Fruit fly (Drosophila melanogaster) whole organism, embryonic: ENCODE results near the gene Argk1.

Experiments used
- ATbp ChIP-seq: fragments of 200-800 bp; sonication (Bioruptor generic); optimal IDR thresholded peaks from 2 replicates; lab custom pipeline; 2017; ENCODE audit warnings: missing biosample characterization, mild to moderate bottlenecking, missing genetic modification characterization, missing genetic modification reagents
- Bdp1 ChIP-seq: fragments of 200-800 bp; sonication (Bioruptor generic); optimal IDR thresholded peaks from 3 replicates; lab custom pipeline; 2016; ENCODE audit warnings: missing biosample characterization, missing genetic modification characterization
- Bteb2 ChIP-seq: fragments of 200-800 bp; sonication (Bioruptor generic); optimal IDR thresholded peaks from 2 replicates; lab custom pipeline; 2016; ENCODE audit warnings: missing biosample characterization, missing genetic modification characterization
- C15 ChIP-seq: fragments of 200-800 bp; sonication (Bioruptor generic); IDR thresholded peaks from 3 replicates; pipeline ENCODE4 v1.3.6; 2022; ENCODE audit warnings: missing biosample characterization, missing genetic modification characterization
- CG10274 ChIP-seq: fragments of 200-800 bp; sonication (Bioruptor generic); optimal IDR thresholded peaks from 3 replicates; lab custom pipeline; 2017; ENCODE audit warnings: missing biosample characterization, mild to moderate bottlenecking, missing genetic modification characterization
- CG10565 ChIP-seq: fragments of 200-800 bp; sonication (Bioruptor generic); optimal IDR thresholded peaks from 3 replicates; lab custom pipeline; 2016; ENCODE audit warnings: missing biosample characterization, mild to moderate bottlenecking, missing genetic modification characterization
- CG11723 ChIP-seq: fragments of 200-800 bp; sonication (Bioruptor generic); optimal IDR thresholded peaks from 2 replicates; lab custom pipeline; 2017; ENCODE audit warnings: missing biosample characterization, mild to moderate bottlenecking, missing genetic modification characterization
- CG12104 ChIP-seq: fragments of 200-800 bp; sonication (Bioruptor generic); optimal IDR thresholded peaks from 3 replicates; lab custom pipeline; 2016; ENCODE audit warnings: missing biosample characterization, missing genetic modification characterization
- CG13287 ChIP-seq: fragments of 200-800 bp; sonication (Bioruptor generic); IDR thresholded peaks from 2 replicates; pipeline ENCODE4 v1.3.6; 2022; ENCODE audit warnings: missing biosample characterization, missing genetic modification characterization; ENCODE audit not compliant: partially characterized antibody
- CG16813 ChIP-seq: fragments of 200-800 bp; sonication (Bioruptor generic); IDR thresholded peaks from 3 replicates; pipeline ENCODE4 v1.3.6; 2022; ENCODE audit warnings: missing biosample characterization, missing genetic modification characterization; ENCODE audit not compliant: partially characterized antibody
- CG18476 ChIP-seq: fragments of 200-800 bp; sonication (Bioruptor generic); optimal IDR thresholded peaks from 2 replicates; lab custom pipeline; 2016; ENCODE audit warnings: missing biosample characterization, mild to moderate bottlenecking, missing genetic modification characterization
- CG3163 ChIP-seq: fragments of 200-800 bp; sonication (Bioruptor generic); optimal IDR thresholded peaks from 3 replicates; lab custom pipeline; 2016; ENCODE audit warnings: missing biosample characterization, missing genetic modification characterization
- CG6272 ChIP-seq: fragments of 200-800 bp; sonication (Bioruptor generic); IDR thresholded peaks from 2 replicates; pipeline ENCODE4 v1.3.6; 2022; ENCODE audit warnings: missing biosample characterization, missing genetic modification characterization
- CG6813 ChIP-seq: fragments of 200-800 bp; sonication (Bioruptor generic); optimal IDR thresholded peaks from 2 replicates; lab custom pipeline; 2017; ENCODE audit warnings: missing biosample characterization, missing genetic modification characterization, mild to moderate bottlenecking, moderate library complexity, missing genetic modification reagents
- CG7987 ChIP-seq: fragments of 200-800 bp; sonication (Bioruptor generic); optimal IDR thresholded peaks from 2 replicates; lab custom pipeline; 2018; ENCODE audit warnings: missing biosample characterization, mild to moderate bottlenecking, missing genetic modification characterization, moderate library complexity
- CG8089 ChIP-seq: fragments of 200-800 bp; sonication (Bioruptor generic); optimal IDR thresholded peaks from 3 replicates; lab custom pipeline; 2016; ENCODE audit warnings: missing biosample characterization, missing genetic modification characterization
- CG8924 ChIP-seq: fragments of 200-800 bp; optimal IDR thresholded peaks from 3 replicates; lab custom pipeline; 2019; ENCODE audit warnings: missing biosample characterization, mild to moderate bottlenecking, missing genetic modification characterization, moderate library complexity
- CTCF ChIP-seq: fragments of 200-800 bp; sonication (Bioruptor generic); optimal IDR thresholded peaks from 2 replicates; lab custom pipeline; 2017; ENCODE audit warnings: missing biosample characterization, mild to moderate bottlenecking, missing genetic modification characterization, moderate library complexity
- Dad ChIP-seq: fragments of 200-800 bp; sonication (Bioruptor generic); optimal IDR thresholded peaks from 3 replicates; lab custom pipeline; 2016; ENCODE audit warnings: missing biosample characterization, missing genetic modification characterization
- Dll ChIP-seq: fragments of 200-800 bp; sonication (Bioruptor generic); IDR thresholded peaks from 4 replicates; pipeline ENCODE4 v1.3.6; 2022; ENCODE audit warnings: missing biosample characterization, missing genetic modification characterization; ENCODE audit not compliant: partially characterized antibody
- Doc3 ChIP-seq: fragments of 200-800 bp; sonication (Bioruptor generic); IDR thresholded peaks from 3 replicates; pipeline ENCODE4 v1.3.6; 2022; ENCODE audit warnings: missing biosample characterization, missing genetic modification characterization; ENCODE audit not compliant: partially characterized antibody
- E2f2 ChIP-seq: fragments of 200-800 bp; sonication (Bioruptor generic); IDR thresholded peaks from 2 replicates; pipeline ENCODE4 v1.3.6; 2022; ENCODE audit warnings: missing biosample characterization, missing genetic modification characterization
- Elba2 ChIP-seq: fragments of 200-800 bp; sonication (Bioruptor generic); optimal IDR thresholded peaks from 3 replicates; lab custom pipeline; 2016; ENCODE audit warnings: missing biosample characterization, missing genetic modification characterization
- Ets65A ChIP-seq: fragments of 200-800 bp; sonication (Bioruptor generic); peaks from one replicate; lab custom pipeline; 2016; ENCODE audit warnings: missing biosample characterization, missing genetic modification characterization
- Ets97D ChIP-seq: fragments of 200-800 bp; sonication (Bioruptor generic); optimal IDR thresholded peaks from 3 replicates; lab custom pipeline; 2016; ENCODE audit warnings: missing biosample characterization, missing genetic modification characterization
- Fer2 ChIP-seq: fragments of 200-800 bp; sonication (Bioruptor generic); optimal IDR thresholded peaks from 2 replicates; lab custom pipeline; 2018; ENCODE audit warnings: missing biosample characterization, mild to moderate bottlenecking, missing genetic modification characterization, moderate library complexity
- HLH3B ChIP-seq: fragments of 200-800 bp; sonication (Bioruptor generic); IDR thresholded peaks from 2 replicates; pipeline ENCODE4 v1.3.6; 2022; ENCODE audit warnings: missing biosample characterization, missing genetic modification characterization
- HLH4C ChIP-seq: fragments of 200-800 bp; sonication (Bioruptor generic); IDR thresholded peaks from 3 replicates; pipeline ENCODE4 v1.3.6; 2022; ENCODE audit warnings: missing biosample characterization, missing genetic modification characterization; ENCODE audit not compliant: partially characterized antibody
- Mes4 ChIP-seq: fragments of 200-800 bp; sonication (Bioruptor generic); optimal IDR thresholded peaks from 2 replicates; lab custom pipeline; 2016; ENCODE audit warnings: missing biosample characterization, missing genetic modification characterization
- Nf-YB ChIP-seq: fragments of 200-800 bp; sonication (Bioruptor generic); optimal IDR thresholded peaks from 3 replicates; lab custom pipeline; 2019; ENCODE audit warnings: missing biosample characterization, mild to moderate bottlenecking, missing genetic modification characterization, moderate library complexity
- Opbp ChIP-seq: fragments of 200-800 bp; sonication (Bioruptor generic); IDR thresholded peaks from 3 replicates; pipeline ENCODE4 v1.3.6; 2022; ENCODE audit warnings: missing biosample characterization, missing genetic modification characterization; ENCODE audit not compliant: partially characterized antibody
- Poxn ChIP-seq: fragments of 200-800 bp; sonication (Bioruptor generic); IDR thresholded peaks from 2 replicates; pipeline ENCODE4 v1.3.6; 2022; ENCODE audit warnings: missing biosample characterization, missing genetic modification characterization
- Vsx1 ChIP-seq: fragments of 200-800 bp; sonication (Bioruptor generic); optimal IDR thresholded peaks from 2 replicates; lab custom pipeline; 2017; ENCODE audit warnings: missing biosample characterization, mild to moderate bottlenecking, missing genetic modification characterization, missing genetic modification reagents
- ase ChIP-seq: fragments of 200-800 bp; sonication (Bioruptor generic); IDR thresholded peaks from 3 replicates; pipeline ENCODE4 v1.3.6; 2022; ENCODE audit warnings: missing biosample characterization, missing genetic modification characterization
- chinmo ChIP-seq: fragments of 200-800 bp; sonication (Bioruptor generic); IDR thresholded peaks from 4 replicates; pipeline ENCODE4 v1.3.6; 2022; ENCODE audit warnings: missing biosample characterization, missing genetic modification characterization; ENCODE audit not compliant: partially characterized antibody
- crp ChIP-seq, 2 experiments: fragments of 200-800 bp; sonication (Bioruptor generic); optimal IDR thresholded peaks; 2 replicates in 1 of 2; 3 replicates in 1 of 2; lab custom pipeline; 2017; ENCODE audit warnings: missing biosample characterization in 2 of 2, missing genetic modification characterization in 2 of 2, mild to moderate bottlenecking in 1 of 2, moderate library complexity in 1 of 2
- dimm ChIP-seq: fragments of 200-800 bp; sonication (Bioruptor generic); IDR thresholded peaks from 2 replicates; pipeline ENCODE4 v1.3.6; 2022; ENCODE audit warnings: missing biosample characterization, missing genetic modification characterization
- dmrt99B ChIP-seq: fragments of 200-800 bp; sonication (Bioruptor generic); optimal IDR thresholded peaks from 2 replicates; lab custom pipeline; 2018; ENCODE audit warnings: missing biosample characterization, mild to moderate bottlenecking, missing genetic modification characterization, moderate library complexity
- eyg ChIP-seq: fragments of 200-800 bp; sonication (Bioruptor generic); optimal IDR thresholded peaks from 3 replicates; lab custom pipeline; 2016; ENCODE audit warnings: missing biosample characterization, missing genetic modification characterization
- grau ChIP-seq: fragments of 200-800 bp; optimal IDR thresholded peaks from 3 replicates; lab custom pipeline; 2019; ENCODE audit warnings: missing biosample characterization, mild to moderate bottlenecking, missing genetic modification characterization, moderate library complexity
- hbn ChIP-seq: fragments of 200-800 bp; sonication (Bioruptor generic); IDR thresholded peaks from 2 replicates; pipeline ENCODE4 v1.3.6; 2022; ENCODE audit warnings: missing biosample characterization, missing genetic modification characterization; ENCODE audit not compliant: partially characterized antibody
- mirr ChIP-seq: fragments of 200-800 bp; sonication (Bioruptor generic); optimal IDR thresholded peaks from 3 replicates; lab custom pipeline; 2018; ENCODE audit warnings: missing biosample characterization, mild to moderate bottlenecking, missing genetic modification characterization
- onecut ChIP-seq: fragments of 200-800 bp; sonication (Bioruptor generic); IDR thresholded peaks from 2 replicates; pipeline ENCODE4 v1.3.6; 2022; ENCODE audit warnings: missing biosample characterization, missing genetic modification characterization
- pho ChIP-seq: fragments of 200-800 bp; sonication (Bioruptor generic); optimal IDR thresholded peaks from 2 replicates; lab custom pipeline; 2016; ENCODE audit warnings: missing biosample characterization, missing genetic modification characterization
- prd ChIP-seq, 3 experiments: fragments of >200 bp in 2 of 3; fragments of 200-800 bp in 1 of 3; sonication (Bioruptor generic) in 1 of 3; optimal IDR thresholded peaks in 2 of 3; IDR thresholded peaks in 1 of 3; 2 replicates in 2 of 3; 3 replicates in 1 of 3; pipeline versions ENCODE4 v1.3.6 to Lab custom; 2017 to 2022; ENCODE audit warnings: missing biosample characterization in 1 of 3, missing genetic modification characterization in 1 of 3
- slou ChIP-seq: fragments of 200-800 bp; sonication (Bioruptor generic); optimal IDR thresholded peaks from 3 replicates; lab custom pipeline; 2016; ENCODE audit warnings: missing biosample characterization, missing genetic modification characterization
- so ChIP-seq: fragments of 200-800 bp; sonication (Bioruptor generic); IDR thresholded peaks from 3 replicates; pipeline ENCODE4 v1.3.6; 2022; ENCODE audit warnings: missing biosample characterization, missing genetic modification characterization
- trem ChIP-seq: fragments of 200-800 bp; optimal IDR thresholded peaks from 3 replicates; lab custom pipeline; 2019; ENCODE audit warnings: missing biosample characterization, mild to moderate bottlenecking, missing genetic modification characterization, moderate library complexity
- zen2 ChIP-seq: fragments of 200-800 bp; sonication (Bioruptor generic); IDR thresholded peaks from 3 replicates; pipeline ENCODE4 v1.3.6; 2022; ENCODE audit warnings: missing biosample characterization, missing genetic modification characterization; ENCODE audit not compliant: partially characterized antibody

The Argk1 gene

dm6 chr3L:9057429-9058088 is 8.3 kb downstream of the Argk1 start (continued):
- peak; percentile 68 for TF ChIP-seq CG7987 (GFP tag; lab: Kevin White, UChicago)
- no peak for TF ChIP-seq chinmo (GFP tag; lab: Robert Waterston, UW)
- peak; percentile 83 for TF ChIP-seq slou (GFP tag; lab: Kevin White, UChicago)
- no peak for TF ChIP-seq CG13287
- TF ChIP-seq CG6813 (GFP tag; lab: Kevin White, UChicago): peak; percentile 89
- peak; percentile 49 for TF ChIP-seq mirr (GFP tag; lab: Kevin White, UChicago)
- peak; percentile 11 for TF ChIP-seq eyg (GFP tag; lab: Kevin White, UChicago)
- TF ChIP-seq Ets97D (GFP tag; lab: Kevin White, UChicago): peak; percentile 3
- TF ChIP-seq Ets65A (GFP tag; lab: Kevin White, UChicago): peak; percentile 93
- TF ChIP-seq prd (optimal IDR thresholded peaks at IDR 0.05; lab: Kevin White, UChicago): no peak
- TF ChIP-seq prd (GFP tag; IDR thresholded peaks at IDR 0.05; lab: Robert Waterston, UW): peak; percentile 93
- peak; percentile 69; the same call in 2 of the 3 replicates for TF ChIP-seq C15 (GFP tag; lab: Robert Waterston, UW)
- peak; percentile 70 for TF ChIP-seq dimm (GFP tag; lab: Robert Waterston, UW)
- TF ChIP-seq CG3163 (GFP tag; lab: Kevin White, UChicago): peak; percentile 10
- peak; percentile 79 for TF ChIP-seq CG6272 (GFP tag; lab: Robert Waterston, UW)
- TF ChIP-seq Poxn: peak; percentile 58; the same call in 1 of the 2 replicates
- TF ChIP-seq CG10274: peak; percentile 62
- TF ChIP-seq Mes4 (GFP tag; lab: Kevin White, UChicago): no peak
- peak; percentile 60 for TF ChIP-seq Bteb2
- TF ChIP-seq Elba2 (GFP tag; lab: Kevin White, UChicago): no peak
- TF ChIP-seq CG10565 (GFP tag; lab: Kevin White, UChicago): peak; percentile 1
- TF ChIP-seq Bdp1 (GFP tag; lab: Kevin White, UChicago): peak; percentile 30
- TF ChIP-seq grau (tag; lab: Kevin White, UChicago): peak; percentile 94
- no peak for TF ChIP-seq hbn (GFP tag; lab: Robert Waterston, UW)
- no peak for TF ChIP-seq Doc3 (GFP tag; lab: Robert Waterston, UW)
- TF ChIP-seq CG11723 (GFP tag; lab: Kevin White, UChicago): peak; percentile 80
- TF ChIP-seq Dll (GFP tag; lab: Robert Waterston, UW): no peak
- peak; percentile 87 for TF ChIP-seq so
- peak; percentile 83 for TF ChIP-seq CG18476 (GFP tag; lab: Kevin White, UChicago)
- TF ChIP-seq Dad (GFP tag; lab: Kevin White, UChicago): peak; percentile 56
- peak; percentile 66 for TF ChIP-seq Vsx1 (GFP tag; lab: Kevin White, UChicago)
- TF ChIP-seq E2f2 (GFP tag; lab: Robert Waterston, UW): peak; percentile 70
- TF ChIP-seq CG8924 (tag; lab: Kevin White, UChicago): peak; percentile 96
- peak; percentile 92 for TF ChIP-seq dmrt99B (tag; lab: Kevin White, UChicago)
- peak; percentile 91 for TF ChIP-seq HLH3B (GFP tag; lab: Robert Waterston, UW)
- TF ChIP-seq HLH4C (GFP tag; lab: Robert Waterston, UW): no peak
- TF ChIP-seq zen2 (GFP tag; lab: Robert Waterston, UW): no peak
- TF ChIP-seq ase (GFP tag; lab: Robert Waterston, UW): peak; percentile 76; the same call in 1 of the 3 replicates
- peak; percentile 81 for TF ChIP-seq onecut (GFP tag; lab: Robert Waterston, UW)
- peak; percentile 88 for TF ChIP-seq Fer2 (tag; lab: Kevin White, UChicago)
- no peak for TF ChIP-seq CG16813 (GFP tag; lab: Robert Waterston, UW)
- no peak for TF ChIP-seq CG8089 (GFP tag; lab: Kevin White, UChicago)
- TF ChIP-seq CTCF (GFP tag; lab: Kevin White, UChicago): peak; percentile 24
- TF ChIP-seq trem (tag; lab: Kevin White, UChicago): peak; percentile 82
- TF ChIP-seq Nf-YB (GFP tag; lab: Kevin White, UChicago): peak; percentile 75
- peak in 1 of 2 experiments; percentile 42 for TF ChIP-seq crp (GFP tag; optimal IDR thresholded peaks at IDR 0.05; lab: Kevin White, UChicago)
- peak; percentile 67 for TF ChIP-seq pho (GFP tag; lab: Kevin White, UChicago)
- no peak for TF ChIP-seq Opbp (GFP tag; lab: Robert Waterston, UW)
- peak; percentile 91 for TF ChIP-seq ATbp (GFP tag; lab: Kevin White, UChicago)
- TF ChIP-seq CG12104: peak; percentile 89
